Worm (Caenorhabditis elegans) whole organism, L1 larva: Measurements from ENCODE around the gene K09E2.2.

Experiments
- C04F5.9 ChIP-seq: sonication (generic microtip); optimal IDR thresholded peaks from 2 replicates; lab custom pipeline; 2016; ENCODE audit warnings: missing genetic modification characterization, missing compliant biosample characterization
- C16A3.4 ChIP-seq: fragments of 150-350 bp; optimal IDR thresholded peaks from 2 replicates; lab custom pipeline; 2014; ENCODE audit warnings: missing biosample characterization, missing genetic modification characterization
- F16B12.6 ChIP-seq: fragments of 150-350 bp; optimal IDR thresholded peaks from 2 replicates; lab custom pipeline; 2014; ENCODE audit warnings: missing biosample characterization, missing genetic modification characterization
- aha-1 ChIP-seq: fragments of 150-350 bp; optimal IDR thresholded peaks from 2 replicates; lab custom pipeline; 2014; ENCODE audit warnings: missing biosample characterization, missing genetic modification characterization
- aly-2 ChIP-seq: fragments of 150-350 bp; optimal IDR thresholded peaks from 2 replicates; lab custom pipeline; 2014; ENCODE audit warnings: missing biosample characterization, missing genetic modification characterization
- ama-1 ChIP-seq: fragments of 150-350 bp; optimal IDR thresholded peaks from 2 replicates; lab custom pipeline; 2014
- blmp-1 ChIP-seq: fragments of 150-350 bp; optimal IDR thresholded peaks from 2 replicates; lab custom pipeline; 2014; ENCODE audit warnings: missing biosample characterization, missing genetic modification characterization
- ceh-63 ChIP-seq: fragments of 200-800 bp; sonication (Bioruptor generic); optimal IDR thresholded peaks from 2 replicates; lab custom pipeline; 2018; ENCODE audit warnings: mild to moderate bottlenecking, missing genetic modification characterization, missing compliant biosample characterization
- ceh-8 ChIP-seq: fragments of 200-800 bp; sonication (Bioruptor generic); optimal IDR thresholded peaks from 2 replicates; lab custom pipeline; 2018; ENCODE audit warnings: mild to moderate bottlenecking, missing genetic modification characterization, moderate library complexity, missing compliant biosample characterization
- ceh-90 ChIP-seq: sonication (generic microtip); optimal IDR thresholded peaks from 2 replicates; lab custom pipeline; 2016; ENCODE audit warnings: missing genetic modification characterization, missing compliant biosample characterization
- ces-1 ChIP-seq: fragments of 150-350 bp; optimal IDR thresholded peaks from 2 replicates; lab custom pipeline; 2014; ENCODE audit warnings: missing biosample characterization, missing genetic modification reagents, missing genetic modification characterization
- dsc-1 ChIP-seq: sonication (generic microtip); optimal IDR thresholded peaks from 2 replicates; lab custom pipeline; 2016; ENCODE audit warnings: mild to moderate bottlenecking, missing genetic modification characterization, missing compliant biosample characterization
- efl-1 ChIP-seq, 4 experiments: fragments of 150-350 bp; optimal IDR thresholded peaks in 3 of 4; peaks in 1 of 4; 1 replicate in 1 of 4; 2 replicates in 3 of 4; lab custom pipeline; 2014; ENCODE audit warnings: missing biosample characterization in 2 of 4, missing genetic modification characterization in 2 of 4, missing genetic modification reagents in 2 of 4
- egl-27 ChIP-seq, 2 experiments: fragments of 150-350 bp in 1 of 2; sonication (generic microtip); optimal IDR thresholded peaks; 3 replicates each; lab custom pipeline; 2017 to 2018; ENCODE audit warnings: missing biosample characterization in 2 of 2, missing genetic modification characterization in 2 of 2, missing genetic modification reagents in 2 of 2
- elt-2 ChIP-seq: sonication (generic microtip); optimal IDR thresholded peaks from 2 replicates; lab custom pipeline; 2016; ENCODE audit warnings: missing genetic modification characterization, mild to moderate bottlenecking, inconsistent platforms, missing compliant biosample characterization, missing genetic modification reagents
- elt-3 ChIP-seq, 6 experiments: fragments of 150-350 bp in 1 of 6; sonication (generic microtip); optimal IDR thresholded peaks; 2 replicates each; lab custom pipeline; 2017 to 2018; ENCODE audit warnings: missing biosample characterization in 6 of 6, missing genetic modification characterization in 6 of 6, inconsistent platforms in 1 of 6
- fkh-10 ChIP-seq: sonication (generic microtip); optimal IDR thresholded peaks from 2 replicates; lab custom pipeline; 2017; ENCODE audit warnings: missing biosample characterization, missing genetic modification reagents, missing genetic modification characterization
- fkh-4 ChIP-seq: sonication (generic microtip); optimal IDR thresholded peaks from 2 replicates; lab custom pipeline; 2016; ENCODE audit warnings: missing compliant biosample characterization, missing genetic modification characterization, borderline replicate concordance
- fkh-8 ChIP-seq: sonication (generic microtip); optimal IDR thresholded peaks from 2 replicates; lab custom pipeline; 2016; ENCODE audit warnings: mild to moderate bottlenecking, missing genetic modification characterization, missing compliant biosample characterization
- grh-1 ChIP-seq: fragments of 200-800 bp; sonication (Bioruptor generic); IDR thresholded peaks from 2 replicates; pipeline ENCODE4 v1.3.6; 2022; ENCODE audit warnings: missing genetic modification reagents, missing genetic modification characterization, missing compliant biosample characterization
- hlh-17 ChIP-seq: fragments of 200-800 bp; sonication (Bioruptor generic); optimal IDR thresholded peaks from 2 replicates; lab custom pipeline; 2018; ENCODE audit warnings: missing genetic modification characterization, mild to moderate bottlenecking, missing compliant biosample characterization, moderate library complexity, borderline replicate concordance
- irx-1 ChIP-seq: sonication (generic microtip); optimal IDR thresholded peaks from 2 replicates; lab custom pipeline; 2016; ENCODE audit warnings: missing genetic modification characterization, missing compliant biosample characterization
- isw-1 ChIP-seq: fragments of 200-800 bp; sonication (Bioruptor generic); IDR thresholded peaks from 2 replicates; pipeline ENCODE4 v1.3.6; 2022; ENCODE audit warnings: missing genetic modification characterization, missing compliant biosample characterization
- jun-1 ChIP-seq: fragments of 150-350 bp; optimal IDR thresholded peaks from 2 replicates; lab custom pipeline; 2014; ENCODE audit warnings: missing biosample characterization, missing genetic modification reagents, missing genetic modification characterization
- lin-13 ChIP-seq: fragments of 150-350 bp; optimal IDR thresholded peaks from 2 replicates; lab custom pipeline; 2014; ENCODE audit warnings: missing biosample characterization, missing genetic modification reagents, missing genetic modification characterization
- lin-15B ChIP-seq: fragments of 150-350 bp; sonication (generic microtip); optimal IDR thresholded peaks from 3 replicates; lab custom pipeline; 2014; ENCODE audit warnings: missing biosample characterization, missing genetic modification characterization
- lin-35 ChIP-seq, 2 experiments: fragments of 150-350 bp; optimal IDR thresholded peaks; 2 replicates each; lab custom pipeline; 2014; ENCODE audit warnings: missing biosample characterization in 2 of 2, missing genetic modification characterization in 2 of 2, missing genetic modification reagents in 2 of 2
- lin-39 ChIP-seq: fragments of 150-350 bp; optimal IDR thresholded peaks from 2 replicates; lab custom pipeline; 2014; ENCODE audit warnings: missing biosample characterization, missing genetic modification reagents, missing genetic modification characterization
- lir-3 ChIP-seq: sonication (generic microtip); optimal IDR thresholded peaks from 2 replicates; lab custom pipeline; 2016; ENCODE audit warnings: mild to moderate bottlenecking, missing genetic modification characterization, moderate library complexity, missing compliant biosample characterization; ENCODE audit not compliant: poor library complexity
- lsy-2 ChIP-seq, 2 experiments: fragments of 150-350 bp; optimal IDR thresholded peaks; 2 replicates each; lab custom pipeline; 2014; ENCODE audit warnings: missing biosample characterization in 2 of 2, missing genetic modification characterization in 2 of 2
- mdl-1 ChIP-seq, 2 experiments: fragments of 150-350 bp; optimal IDR thresholded peaks; 2 replicates each; lab custom pipeline; 2014 to 2017; ENCODE audit warnings: missing biosample characterization in 2 of 2, missing genetic modification characterization in 2 of 2, inconsistent platforms in 1 of 2
- mep-1 ChIP-seq: fragments of 150-350 bp; optimal IDR thresholded peaks from 2 replicates; lab custom pipeline; 2014; ENCODE audit warnings: missing biosample characterization, missing genetic modification characterization
- nhr-12 ChIP-seq: sonication (generic microtip); optimal IDR thresholded peaks from 2 replicates; lab custom pipeline; 2017; ENCODE audit warnings: missing biosample characterization, missing genetic modification characterization
- nhr-19 ChIP-seq: fragments of 200-800 bp; sonication (Bioruptor generic); conservative IDR thresholded peaks from 2 replicates; pipeline ENCODE4 v1.3.6; 2022; ENCODE audit warnings: missing genetic modification characterization, missing compliant biosample characterization
- nhr-20 ChIP-seq: sonication (generic microtip); optimal IDR thresholded peaks from 2 replicates; lab custom pipeline; 2016; ENCODE audit warnings: mild to moderate bottlenecking, missing genetic modification characterization, missing compliant biosample characterization
- nhr-237 ChIP-seq: fragments of 150-350 bp; optimal IDR thresholded peaks from 2 replicates; lab custom pipeline; 2014; ENCODE audit warnings: missing biosample characterization, missing genetic modification characterization
- nhr-28 ChIP-seq: fragments of 150-350 bp; optimal IDR thresholded peaks from 2 replicates; lab custom pipeline; 2014; ENCODE audit warnings: missing biosample characterization, missing genetic modification characterization
- nhr-47 ChIP-seq: sonication (generic microtip); optimal IDR thresholded peaks from 2 replicates; lab custom pipeline; 2016; ENCODE audit warnings: mild to moderate bottlenecking, missing genetic modification characterization, moderate library complexity, missing compliant biosample characterization
- nhr-71 ChIP-seq: sonication (generic microtip); optimal IDR thresholded peaks from 2 replicates; lab custom pipeline; 2016; ENCODE audit warnings: mild to moderate bottlenecking, missing genetic modification characterization, moderate library complexity, missing compliant biosample characterization
- nhr-76 ChIP-seq: sonication (generic microtip); optimal IDR thresholded peaks from 2 replicates; lab custom pipeline; 2017; ENCODE audit warnings: missing biosample characterization, missing genetic modification characterization
- nhr-84 ChIP-seq: sonication (generic microtip); optimal IDR thresholded peaks from 2 replicates; lab custom pipeline; 2017; ENCODE audit warnings: missing biosample characterization, missing genetic modification characterization
- nhr-85 ChIP-seq: sonication (generic microtip); peaks from one replicate; lab custom pipeline; 2016; ENCODE audit warnings: missing genetic modification characterization, inconsistent platforms, missing compliant biosample characterization
- pag-3 ChIP-seq: sonication (generic microtip); optimal IDR thresholded peaks from 2 replicates; lab custom pipeline; 2017; ENCODE audit warnings: missing genetic modification characterization, mild to moderate bottlenecking, missing compliant biosample characterization, antibody characterized with exemption, borderline replicate concordance; ENCODE audit not compliant: insufficient read depth
- pax-3 ChIP-seq: fragments of 200-800 bp; sonication (Bioruptor generic); optimal IDR thresholded peaks from 2 replicates; lab custom pipeline; 2018; ENCODE audit warnings: mild to moderate bottlenecking, missing genetic modification characterization, moderate library complexity, missing compliant biosample characterization
- rnt-1 ChIP-seq: sonication (generic microtip); optimal IDR thresholded peaks from 2 replicates; lab custom pipeline; 2016; ENCODE audit warnings: mild to moderate bottlenecking, missing genetic modification characterization, moderate library complexity, missing compliant biosample characterization
- skn-1 ChIP-seq: fragments of 150-350 bp; optimal IDR thresholded peaks from 2 replicates; lab custom pipeline; 2014; ENCODE audit warnings: missing biosample characterization, missing genetic modification characterization
- sup-37 ChIP-seq: fragments of 200-800 bp; sonication (Bioruptor generic); optimal IDR thresholded peaks from 2 replicates; lab custom pipeline; 2018; ENCODE audit warnings: mild to moderate bottlenecking, missing genetic modification characterization, missing compliant biosample characterization
- swsn-7 ChIP-seq: sonication (generic microtip); optimal IDR thresholded peaks from 2 replicates; lab custom pipeline; 2016; ENCODE audit warnings: missing genetic modification characterization, missing compliant biosample characterization
- tlp-1 ChIP-seq: fragments of 150-350 bp; optimal IDR thresholded peaks from 2 replicates; lab custom pipeline; 2014; ENCODE audit warnings: missing biosample characterization, missing genetic modification characterization
- unc-130 ChIP-seq: fragments of 150-350 bp; optimal IDR thresholded peaks from 2 replicates; lab custom pipeline; 2017; ENCODE audit warnings: missing biosample characterization, missing genetic modification characterization, inconsistent platforms
- unc-30 ChIP-seq: sonication (generic microtip); optimal IDR thresholded peaks from 2 replicates; lab custom pipeline; 2017; ENCODE audit warnings: missing biosample characterization, missing genetic modification characterization
- zag-1 ChIP-seq: fragments of 150-350 bp; optimal IDR thresholded peaks from 2 replicates; lab custom pipeline; 2014; ENCODE audit warnings: missing biosample characterization, missing genetic modification characterization
- ztf-11 ChIP-seq, 2 experiments: sonication (generic microtip); optimal IDR thresholded peaks; 2 replicates each; lab custom pipeline; 2016 to 2017; ENCODE audit warnings: missing genetic modification characterization in 2 of 2, missing biosample characterization in 1 of 2, missing compliant biosample characterization in 1 of 2

Gene K09E2.2

ce11 chrX:8659521-8659920, 13.3 kb upstream of the K09E2.2 start:
- TF ChIP-seq blmp-1 (peak; percentile 92), rnt-1 (tag; lab: Kevin White, UChicago) (no peak), F16B12.6 (tag; lab: Kevin White, UChicago) (no peak), lin-13 (GFP tag; lab: Kevin White, UChicago) (no peak), nhr-76 (tag; lab: Kevin White, UChicago) (no peak), fkh-8 (no peak), tlp-1 (tag; lab: Kevin White, UChicago) (no peak), ceh-90 (no peak), ceh-8 (no peak), elt-2 (tag; lab: Kevin White, UChicago) (no peak), jun-1 (tag; lab: Kevin White, UChicago) (no peak), isw-1 (GFP tag; lab: Robert Waterston, UW) (no peak), nhr-85 (tag; lab: Kevin White, UChicago) (peak; percentile 1), lir-3 (tag; lab: Kevin White, UChicago) (no peak), dsc-1 (tag; lab: Kevin White, UChicago) (no peak), ceh-63 (GFP tag; lab: Kevin White, UChicago) (no peak), nhr-12 (tag; lab: Kevin White, UChicago) (no peak), nhr-28 (tag; lab: Kevin White, UChicago) (no peak), nhr-19 (GFP tag; lab: Robert Waterston, UW) (no peak), nhr-47 (peak; percentile 8), fkh-10 (GFP tag; lab: Kevin White, UChicago) (no peak), mep-1 (tag; lab: Kevin White, UChicago) (no peak), efl-1 (optimal IDR thresholded peaks at IDR 0.05; lab: Kevin White, UChicago) (no peak), efl-1 (GFP tag; optimal IDR thresholded peaks at IDR 0.05 in 1 of 2; lab: Kevin White, UChicago) (no peak), zag-1 (no peak), ztf-11 (tag; optimal IDR thresholded peaks at IDR 0.05; lab: Kevin White, UChicago) (no peak), unc-130 (no peak), ces-1 (peak; percentile 80), nhr-84 (tag; lab: Kevin White, UChicago) (no peak), nhr-20 (tag; lab: Kevin White, UChicago) (peak; percentile 21), C16A3.4 (tag; lab: Kevin White, UChicago) (no peak), pax-3 (tag; lab: Kevin White, UChicago) (no peak), egl-27 (tag; optimal IDR thresholded peaks at IDR 0.05; lab: Kevin White, UChicago) (no peak), pag-3 (tag; lab: Kevin White, UChicago) (no peak), skn-1 (tag; lab: Kevin White, UChicago) (no peak), lin-15B (no peak), lsy-2 (tag; optimal IDR thresholded peaks at IDR 0.05; lab: Kevin White, UChicago) (peak in 1 of 2 experiments; percentile 18), mdl-1 (tag; optimal IDR thresholded peaks at IDR 0.05; lab: Kevin White, UChicago) (no peak), ama-1 (lab: Kevin White, UChicago) (no peak), irx-1 (tag; lab: Kevin White, UChicago) (no peak), sup-37 (no peak), grh-1 (GFP tag; lab: Robert Waterston, UW) (no peak), lin-35 (GFP tag; optimal IDR thresholded peaks at IDR 0.05; lab: Kevin White, UChicago) (peak in 1 of 2 experiments; percentile 1), nhr-71 (tag; lab: Kevin White, UChicago) (peak; percentile 22), aha-1 (no peak), lin-39 (no peak), hlh-17 (GFP tag; lab: Kevin White, UChicago) (no peak), swsn-7 (tag; lab: Kevin White, UChicago) (no peak), C04F5.9 (tag; lab: Kevin White, UChicago) (no peak), aly-2 (no peak), elt-3 (tag; optimal IDR thresholded peaks at IDR 0.05; lab: Kevin White, UChicago) (peak in 1 of 6 experiments; percentile 69), nhr-237 (no peak), unc-30 (tag; lab: Kevin White, UChicago) (no peak), fkh-4 (tag; lab: Kevin White, UChicago) (no peak)
